Fruit fly (Drosophila melanogaster) whole organism, adult: Measurements from ENCODE around the gene cyr.

Experiments
- CG11617 ChIP-seq: fragments of 200-800 bp; sonication (Bioruptor generic); optimal IDR thresholded peaks from 2 replicates; lab custom pipeline; 2017; ENCODE audit warnings: mild to moderate bottlenecking, missing biosample characterization, missing genetic modification reagents, missing genetic modification characterization
- CG12768 ChIP-seq: fragments of 200-800 bp; sonication (Bioruptor generic); optimal IDR thresholded peaks from 2 replicates; lab custom pipeline; 2017; ENCODE audit warnings: missing biosample characterization, missing genetic modification characterization, mild to moderate bottlenecking, moderate library complexity, missing genetic modification reagents
- CG14711 ChIP-seq: fragments of 200-800 bp; sonication (Bioruptor generic); optimal IDR thresholded peaks from 2 replicates; lab custom pipeline; 2018; ENCODE audit warnings: missing biosample characterization, mild to moderate bottlenecking, missing genetic modification characterization, moderate library complexity
- CG1620 ChIP-seq: fragments of 200-800 bp; sonication (Bioruptor generic); optimal IDR thresholded peaks from 2 replicates; lab custom pipeline; 2016; ENCODE audit warnings: missing biosample characterization, missing genetic modification characterization
- CG33017 ChIP-seq: fragments of 200-800 bp; sonication (Bioruptor generic); optimal IDR thresholded peaks from 2 replicates; lab custom pipeline; 2018; ENCODE audit warnings: missing biosample characterization, mild to moderate bottlenecking, missing genetic modification characterization, moderate library complexity
- CG5204 ChIP-seq: fragments of 200-800 bp; sonication (Bioruptor generic); optimal IDR thresholded peaks from 2 replicates; lab custom pipeline; 2016; ENCODE audit warnings: missing biosample characterization, missing genetic modification characterization
- CG7045 ChIP-seq: fragments of 200-800 bp; sonication (Bioruptor generic); optimal IDR thresholded peaks from 2 replicates; lab custom pipeline; 2017; ENCODE audit warnings: missing biosample characterization, mild to moderate bottlenecking, missing genetic modification characterization
- CG7101 ChIP-seq: fragments of 200-800 bp; sonication (Bioruptor generic); optimal IDR thresholded peaks from 2 replicates; lab custom pipeline; 2018; ENCODE audit warnings: missing biosample characterization, mild to moderate bottlenecking, missing genetic modification characterization, moderate library complexity
- Clk ChIP-seq: fragments of 200-800 bp; sonication (Bioruptor generic); optimal IDR thresholded peaks from 2 replicates; lab custom pipeline; 2017; ENCODE audit warnings: missing biosample characterization, missing genetic modification characterization
- Crg-1 ChIP-seq: fragments of 200-800 bp; sonication (Bioruptor generic); optimal IDR thresholded peaks from 2 replicates; lab custom pipeline; 2016; ENCODE audit warnings: missing biosample characterization, missing genetic modification characterization
- Hr96 ChIP-seq: fragments of 200-800 bp; sonication (Bioruptor generic); optimal IDR thresholded peaks from 2 replicates; lab custom pipeline; 2016; ENCODE audit warnings: missing biosample characterization, missing genetic modification characterization
- Mnt ChIP-seq: fragments of 200-800 bp; sonication (Bioruptor generic); optimal IDR thresholded peaks from 2 replicates; lab custom pipeline; 2016; ENCODE audit warnings: missing biosample characterization, mild to moderate bottlenecking, missing genetic modification characterization
- bab1 ChIP-seq: fragments of 200-800 bp; sonication (Bioruptor generic); optimal IDR thresholded peaks from 3 replicates; lab custom pipeline; 2019; ENCODE audit warnings: missing biosample characterization, mild to moderate bottlenecking, missing genetic modification characterization, moderate library complexity
- cic ChIP-seq: fragments of 200-800 bp; sonication (Bioruptor generic); optimal IDR thresholded peaks from 2 replicates; lab custom pipeline; 2017; ENCODE audit warnings: missing biosample characterization, mild to moderate bottlenecking, missing genetic modification characterization, moderate library complexity
- cnc ChIP-seq, 2 experiments: fragments of >200 bp; optimal IDR thresholded peaks; 2 replicates each; lab custom pipeline; 2017
- kay ChIP-seq: fragments of 200-800 bp; sonication (Bioruptor generic); peaks from one replicate; lab custom pipeline; 2016; ENCODE audit warnings: missing biosample characterization, missing genetic modification characterization, borderline replicate concordance
- ovo ChIP-seq: fragments of 200-800 bp; sonication (Bioruptor generic); optimal IDR thresholded peaks from 2 replicates; lab custom pipeline; 2016; ENCODE audit warnings: missing biosample characterization, missing genetic modification characterization
- pad ChIP-seq: fragments of 200-800 bp; sonication (Bioruptor generic); optimal IDR thresholded peaks from 3 replicates; lab custom pipeline; 2017; ENCODE audit warnings: missing biosample characterization, missing genetic modification characterization, mild to moderate bottlenecking, moderate library complexity, missing genetic modification reagents
- tj ChIP-seq: fragments of 200-800 bp; sonication (Bioruptor generic); optimal IDR thresholded peaks from 3 replicates; lab custom pipeline; 2017; ENCODE audit warnings: missing biosample characterization, mild to moderate bottlenecking, missing genetic modification characterization, moderate library complexity
- toe ChIP-seq: fragments of 200-800 bp; sonication (Bioruptor generic); optimal IDR thresholded peaks from 2 replicates; lab custom pipeline; 2016; ENCODE audit warnings: missing biosample characterization, missing genetic modification characterization

Gene cyr

dm6 chrX:8092075-8092682, 43.3 kb downstream of the cyr start:
- TF ChIP-seq CG5204 = peak; percentile 91
- peak; percentile 97 for TF ChIP-seq CG12768
- peak; percentile 84 for TF ChIP-seq pad
- no peak for TF ChIP-seq cnc (optimal IDR thresholded peaks at IDR 0.05; lab: Kevin White, UChicago)
- peak; percentile 94 for TF ChIP-seq CG33017 (tag; lab: Kevin White, UChicago)
- TF ChIP-seq bab1 (GFP tag; lab: Kevin White, UChicago) = peak; percentile 98
- peak; percentile 95 for TF ChIP-seq Crg-1
- TF ChIP-seq kay (GFP tag; lab: Kevin White, UChicago) = no peak
- peak; percentile 91 for TF ChIP-seq CG14711 (tag; lab: Kevin White, UChicago)
- TF ChIP-seq ovo (GFP tag; lab: Kevin White, UChicago) = peak; percentile 95
- TF ChIP-seq CG1620 = peak; percentile 95
- TF ChIP-seq Mnt (GFP tag; lab: Kevin White, UChicago) = peak; percentile 88
- TF ChIP-seq cic (GFP tag; lab: Kevin White, UChicago) = peak; percentile 76
- peak; percentile 98 for TF ChIP-seq CG11617 (GFP tag; lab: Kevin White, UChicago)
- TF ChIP-seq toe (GFP tag; lab: Kevin White, UChicago) = peak; percentile 90
- TF ChIP-seq tj (GFP tag; lab: Kevin White, UChicago) = peak; percentile 92
- TF ChIP-seq Hr96 = peak; percentile 95
- TF ChIP-seq CG7045 (GFP tag; lab: Kevin White, UChicago) = peak; percentile 95
- peak; percentile 97 for TF ChIP-seq CG7101 (tag; lab: Kevin White, UChicago)
- peak; percentile 88 for TF ChIP-seq Clk (GFP tag; lab: Kevin White, UChicago)

dm6 chrX:8091017-8091620, 44.4 kb downstream of the cyr start:
- TF ChIP-seq CG33017 (tag; lab: Kevin White, UChicago) = peak; percentile 88
- peak; percentile 27 for TF ChIP-seq cic (GFP tag; lab: Kevin White, UChicago)
- TF ChIP-seq Mnt (GFP tag; lab: Kevin White, UChicago) = peak; percentile 74
- peak; percentile 77 for TF ChIP-seq Crg-1
- peak; percentile 65 for TF ChIP-seq kay (GFP tag; lab: Kevin White, UChicago)
- peak; percentile 80 for TF ChIP-seq CG12768
- peak; percentile 72 for TF ChIP-seq Clk (GFP tag; lab: Kevin White, UChicago)
- TF ChIP-seq CG7045 (GFP tag; lab: Kevin White, UChicago) = peak; percentile 76
- peak; percentile 90 for TF ChIP-seq CG14711 (tag; lab: Kevin White, UChicago)
- peak; percentile 93 for TF ChIP-seq CG7101 (tag; lab: Kevin White, UChicago)
- peak; percentile 82 for TF ChIP-seq pad
- TF ChIP-seq tj (GFP tag; lab: Kevin White, UChicago) = peak; percentile 31
- peak; percentile 72 for TF ChIP-seq CG5204
- peak; percentile 75 for TF ChIP-seq CG1620
- TF ChIP-seq cnc (optimal IDR thresholded peaks at IDR 0.05; lab: Kevin White, UChicago) = no peak
- peak; percentile 73 for TF ChIP-seq Hr96
- peak; percentile 62 for TF ChIP-seq toe (GFP tag; lab: Kevin White, UChicago)
- no peak for TF ChIP-seq ovo (GFP tag; lab: Kevin White, UChicago)
- TF ChIP-seq bab1 (GFP tag; lab: Kevin White, UChicago) = peak; percentile 90
- peak; percentile 91 for TF ChIP-seq CG11617 (GFP tag; lab: Kevin White, UChicago)

dm6 chrX:8087113-8087512, 48.4 kb downstream of the cyr start, which contains the start of gene CG2256:
CG2256 (minus strand) TSS chrX:8087213.
- no peak for TF ChIP-seq CG5204
- TF ChIP-seq CG7045 (GFP tag; lab: Kevin White, UChicago) = no peak
- TF ChIP-seq tj (GFP tag; lab: Kevin White, UChicago) = no peak
- no peak for TF ChIP-seq pad
- TF ChIP-seq Crg-1 = no peak
- TF ChIP-seq toe (GFP tag; lab: Kevin White, UChicago) = no peak
- TF ChIP-seq CG14711 (tag; lab: Kevin White, UChicago) = no peak
- TF ChIP-seq CG12768 = no peak
- no peak for TF ChIP-seq CG7101 (tag; lab: Kevin White, UChicago)
- TF ChIP-seq CG33017 (tag; lab: Kevin White, UChicago) = no peak
- TF ChIP-seq bab1 (GFP tag; lab: Kevin White, UChicago) = no peak
- TF ChIP-seq cnc (optimal IDR thresholded peaks at IDR 0.05; lab: Kevin White, UChicago) = no peak
- TF ChIP-seq Clk (GFP tag; lab: Kevin White, UChicago) = no peak
- no peak for TF ChIP-seq Hr96
- no peak for TF ChIP-seq CG11617 (GFP tag; lab: Kevin White, UChicago)
- TF ChIP-seq ovo (GFP tag; lab: Kevin White, UChicago) = no peak

dm6 chrX:8081427-8082185, 53.9 kb downstream of the cyr start, which contains the start of gene Ldsdh1:
Ldsdh1 (minus strand) TSS chrX:8081605.
- no peak for TF ChIP-seq tj (GFP tag; lab: Kevin White, UChicago)
- TF ChIP-seq CG7101 (tag; lab: Kevin White, UChicago) = no peak
- no peak for TF ChIP-seq CG33017 (tag; lab: Kevin White, UChicago)
- TF ChIP-seq Hr96 = no peak
- TF ChIP-seq Mnt (GFP tag; lab: Kevin White, UChicago) = no peak
- no peak for TF ChIP-seq CG11617 (GFP tag; lab: Kevin White, UChicago)
- TF ChIP-seq ovo (GFP tag; lab: Kevin White, UChicago) = peak; percentile 41
- peak; percentile 90 for TF ChIP-seq kay (GFP tag; lab: Kevin White, UChicago)
- no peak for TF ChIP-seq CG12768
- no peak for TF ChIP-seq pad
- TF ChIP-seq CG7045 (GFP tag; lab: Kevin White, UChicago) = no peak
- no peak for TF ChIP-seq CG1620
- TF ChIP-seq toe (GFP tag; lab: Kevin White, UChicago) = no peak
- no peak for TF ChIP-seq CG14711 (tag; lab: Kevin White, UChicago)
- no peak for TF ChIP-seq Clk (GFP tag; lab: Kevin White, UChicago)
- no peak for TF ChIP-seq cnc (optimal IDR thresholded peaks at IDR 0.05; lab: Kevin White, UChicago)
- TF ChIP-seq Crg-1 = no peak
- TF ChIP-seq cic (GFP tag; lab: Kevin White, UChicago) = peak; percentile 58
